Fruit fly (Drosophila melanogaster): ENCODE measurements around the gene CG10019.

CG10019 gene

DNA sequence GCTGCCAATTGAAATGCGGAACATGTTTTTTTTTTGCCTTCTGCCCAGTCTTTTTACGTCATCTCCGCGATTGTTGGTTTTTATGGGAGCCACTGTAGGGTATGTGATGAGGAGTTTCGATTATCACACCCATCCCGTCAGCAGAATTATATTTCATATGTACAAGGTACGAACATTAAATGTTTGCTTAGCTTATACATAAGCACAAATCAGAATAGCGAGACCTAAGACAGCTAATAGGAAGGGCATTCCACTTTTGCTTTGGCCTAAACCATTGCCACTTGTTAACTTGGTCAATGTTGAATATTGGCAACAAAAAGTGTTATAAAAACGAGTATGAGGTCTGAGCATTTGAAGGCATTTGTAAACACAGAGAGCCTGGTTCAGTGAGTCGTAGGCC is 27.0 kb upstream of the CG10019 start, which contains the start of gene CG2816 (continued):
- TF ChIP-seq cyc (GFP tag; optimal IDR thresholded peaks at IDR 0.05) (peak; percentile 84), CG10631 (GFP tag; optimal IDR thresholded peaks at IDR 0.05) (peak; percentile 76), pdm3 (GFP tag; optimal IDR thresholded peaks at IDR 0.05) (peak; percentile 88), CG7368 (GFP tag; optimal IDR thresholded peaks at IDR 0.05) (peak; percentile 80), CG11902 (GFP tag; optimal IDR thresholded peaks at IDR 0.05) (peak; percentile 76), Lpt (GFP tag; optimal IDR thresholded peaks at IDR 0.05) (peak; percentile 84), CG16779 (tag; optimal IDR thresholded peaks at IDR 0.05) (peak; percentile 56), Eip78C (GFP tag) (peak; percentile 92)

DNA sequence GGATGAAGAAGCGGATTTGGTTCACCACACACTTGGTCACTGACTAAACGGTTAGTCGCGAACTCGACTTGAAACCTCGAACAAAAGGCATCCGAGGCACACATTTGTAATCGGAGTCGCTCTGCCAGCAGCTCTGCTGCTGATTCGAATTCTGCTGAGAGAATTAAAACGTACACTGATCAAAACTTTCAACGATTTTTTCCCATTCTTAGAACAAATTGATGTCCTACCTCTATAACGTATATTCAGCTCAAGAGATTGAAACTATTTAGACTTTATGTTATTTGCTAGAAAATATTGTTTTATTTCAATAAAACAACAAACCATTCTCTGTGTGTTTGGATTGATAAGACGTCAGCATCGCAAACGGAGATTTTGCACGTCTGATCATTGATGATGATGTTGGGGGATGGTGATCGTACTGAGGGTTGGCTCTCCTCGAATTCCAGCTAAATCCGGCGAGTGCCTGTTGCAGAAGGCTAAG is 24.8 kb upstream of the CG10019 start, which contains the start of gene CG31778:
Gene CG31778 (minus strand): TSS at position 51 of the 484 bp plus-strand sequence.
- TF ChIP-seq Met (GFP tag; optimal IDR thresholded peaks at IDR 0.05), result peak; percentile 86
- TF ChIP-seq Eip75B (GFP tag; optimal IDR thresholded peaks at IDR 0.05), result peak; percentile 77
- peak; percentile 67 for TF ChIP-seq Blimp-1 (GFP tag; optimal IDR thresholded peaks at IDR 0.05)
- peak; percentile 32 to 49 for TF ChIP-seq salr (GFP tag; optimal IDR thresholded peaks at IDR 0.05)
- peak; percentile 68 for TF ChIP-seq CG7368 (GFP tag; optimal IDR thresholded peaks at IDR 0.05)
- no peak for TF ChIP-seq fkh (GFP tag; optimal IDR thresholded peaks at IDR 0.05)
- peak; percentile 62 for TF ChIP-seq CG16779 (tag; optimal IDR thresholded peaks at IDR 0.05)
- TF ChIP-seq Ets21C (GFP tag; optimal IDR thresholded peaks at IDR 0.05), result peak; percentile 76
- peak; percentile 6 for TF ChIP-seq fd85E (GFP tag; optimal IDR thresholded peaks at IDR 0.05)
- TF ChIP-seq Sox14 (GFP tag; optimal IDR thresholded peaks at IDR 0.05), result peak; percentile 88
- TF ChIP-seq CG10631 (GFP tag; optimal IDR thresholded peaks at IDR 0.05), result peak; percentile 57
- peak; percentile 73 for TF ChIP-seq achi (GFP tag; optimal IDR thresholded peaks at IDR 0.05)
- peak; percentile 69 for TF ChIP-seq CG32006 (GFP tag; optimal IDR thresholded peaks at IDR 0.05)
- peak; percentile 20 for TF ChIP-seq Lpt (GFP tag; optimal IDR thresholded peaks at IDR 0.05)
- peak; percentile 67 for TF ChIP-seq net (GFP tag; optimal IDR thresholded peaks at IDR 0.05)
- TF ChIP-seq CG15336 (GFP tag; IDR thresholded peaks at IDR 0.05), result peak; percentile 77
- peak; percentile 84 for TF ChIP-seq eg (GFP tag; IDR thresholded peaks at IDR 0.05)
- TF ChIP-seq CG1621 (tag; optimal IDR thresholded peaks at IDR 0.05), result peak; percentile 75
- TF ChIP-seq dsx (GFP tag; optimal IDR thresholded peaks at IDR 0.05; ENCODE audit: poor library complexity, severe bottlenecking), result peak; percentile 60
- peak; percentile 97 for TF ChIP-seq svp (GFP tag)
- TF ChIP-seq fd59A (GFP tag; optimal IDR thresholded peaks at IDR 0.05), result peak; percentile 46
- peak; percentile 93 for TF ChIP-seq esn (GFP tag; optimal IDR thresholded peaks at IDR 0.05)
- TF ChIP-seq Sox102F (GFP tag; optimal IDR thresholded peaks at IDR 0.05), result peak; percentile 92
- peak; percentile 24 for TF ChIP-seq CG4318 (GFP tag; optimal IDR thresholded peaks at IDR 0.05)
- TF ChIP-seq CG6276 (GFP tag; optimal IDR thresholded peaks at IDR 0.05), result peak; percentile 61
- peak; percentile 31 to 53 for TF ChIP-seq ss (GFP tag; optimal IDR thresholded peaks at IDR 0.05)
- TF ChIP-seq cyc (GFP tag; optimal IDR thresholded peaks at IDR 0.05), result peak; percentile 82
- peak; percentile 79 for TF ChIP-seq CG6792 (GFP tag; optimal IDR thresholded peaks at IDR 0.05)
- TF ChIP-seq CG11762 (GFP tag; optimal IDR thresholded peaks at IDR 0.05; ENCODE audit: insufficient read depth), result peak; percentile 48
- peak; percentile 64 for TF ChIP-seq CG34406 (GFP tag; optimal IDR thresholded peaks at IDR 0.05)
- peak; percentile 86 for TF ChIP-seq CG6163 (GFP tag; IDR thresholded peaks at IDR 0.05)
- TF ChIP-seq Hr39 (GFP tag; optimal IDR thresholded peaks at IDR 0.05), result peak; percentile 89
- no peak for TF ChIP-seq Eip93F (GFP tag; optimal IDR thresholded peaks at IDR 0.05)
- peak; percentile 73 for TF ChIP-seq CG3032 (tag; optimal IDR thresholded peaks at IDR 0.05)
- TF ChIP-seq Eip78C (GFP tag), result peak; percentile 94
- TF ChIP-seq acj6 (GFP tag; optimal IDR thresholded peaks at IDR 0.05), result peak; percentile 76
- peak; percentile 83 for TF ChIP-seq pdm3 (GFP tag; optimal IDR thresholded peaks at IDR 0.05)
- TF ChIP-seq topi (GFP tag; optimal IDR thresholded peaks at IDR 0.05), result peak; percentile 84
- no peak for TF ChIP-seq dac (GFP tag; optimal IDR thresholded peaks at IDR 0.05)
- peak; percentile 35 for TF ChIP-seq CG6854 (GFP tag; optimal IDR thresholded peaks at IDR 0.05)
- peak; percentile 85 for TF ChIP-seq Smox (GFP tag; optimal IDR thresholded peaks at IDR 0.05)
- TF ChIP-seq CG8632 (GFP tag; optimal IDR thresholded peaks at IDR 0.05), result peak; percentile 75
- TF ChIP-seq Gug (GFP tag; IDR thresholded peaks at IDR 0.05), result 0 out of 2 replicates have a peak, but pooled peaks have one; percentile 37
- peak; percentile 65 for TF ChIP-seq CG11294 (GFP tag; IDR thresholded peaks at IDR 0.05)
- TF ChIP-seq Ets96B (tag; optimal IDR thresholded peaks at IDR 0.05), result peak; percentile 79
- TF ChIP-seq vri (GFP tag; optimal IDR thresholded peaks at IDR 0.05), result peak; percentile 78
- TF ChIP-seq CG10669 (GFP tag; optimal IDR thresholded peaks at IDR 0.05), result peak; percentile 73
